Worm (Caenorhabditis elegans) whole organism, young adult: ENCODE data around the gene xpf-1.

ENCODE experiments used
- C06A6.2 ChIP-seq: fragments of 200-800 bp; sonication (Bioruptor generic); conservative IDR thresholded peaks from 2 replicates; pipeline ENCODE4 v1.3.6; 2022; ENCODE audit warnings: missing genetic modification characterization, missing compliant biosample characterization
- C17E4.6 ChIP-seq: fragments of 200-800 bp; sonication (Bioruptor generic); IDR thresholded peaks from 2 replicates; pipeline ENCODE4 v1.3.6; 2022; ENCODE audit warnings: missing genetic modification reagents, missing genetic modification characterization, missing compliant biosample characterization
- F39B2.1 ChIP-seq: fragments of 200-800 bp; sonication (Bioruptor generic); IDR thresholded peaks from 2 replicates; pipeline ENCODE4 v1.3.6; 2022; ENCODE audit warnings: missing genetic modification reagents, missing genetic modification characterization, missing compliant biosample characterization
- F49E8.2 ChIP-seq: sonication (generic microtip); optimal IDR thresholded peaks from 3 replicates; lab custom pipeline; 2017; ENCODE audit warnings: missing genetic modification characterization, mild to moderate bottlenecking, missing compliant biosample characterization, antibody characterized with exemption, moderate library complexity; ENCODE audit not compliant: insufficient read depth
- F52B5.7 ChIP-seq: sonication (generic microtip); optimal IDR thresholded peaks from 2 replicates; lab custom pipeline; 2016; ENCODE audit warnings: mild to moderate bottlenecking, missing genetic modification characterization, missing compliant biosample characterization
- T07F8.4 ChIP-seq: sonication (generic microtip); optimal IDR thresholded peaks from 2 replicates; lab custom pipeline; 2016; ENCODE audit warnings: mild to moderate bottlenecking, missing genetic modification characterization, moderate library complexity, missing compliant biosample characterization
- T26A5.8 ChIP-seq: sonication (generic microtip); optimal IDR thresholded peaks from 2 replicates; lab custom pipeline; 2016; ENCODE audit warnings: missing genetic modification characterization, missing compliant biosample characterization
- ZK185.1 ChIP-seq: sonication (generic microtip); optimal IDR thresholded peaks from 2 replicates; lab custom pipeline; 2016; ENCODE audit warnings: mild to moderate bottlenecking, missing genetic modification characterization, missing compliant biosample characterization; ENCODE audit not compliant: poor library complexity, severe bottlenecking
- attf-3 ChIP-seq: fragments of 200-800 bp; sonication (Bioruptor generic); conservative IDR thresholded peaks from 2 replicates; pipeline ENCODE4 v1.3.6; 2022; ENCODE audit warnings: missing genetic modification reagents, missing genetic modification characterization, missing compliant biosample characterization
- bed-1 ChIP-seq: fragments of 200-800 bp; sonication (Bioruptor generic); IDR thresholded peaks from 2 replicates; pipeline ENCODE4 v1.3.6; 2022; ENCODE audit warnings: missing genetic modification reagents, missing genetic modification characterization, missing compliant biosample characterization
- cebp-2 ChIP-seq: fragments of 200-800 bp; sonication (Bioruptor generic); IDR thresholded peaks from 2 replicates; pipeline ENCODE4 v1.3.6; 2022; ENCODE audit warnings: missing genetic modification characterization, missing compliant biosample characterization
- ceh-40 ChIP-seq: fragments of 200-800 bp; sonication (Bioruptor generic); IDR thresholded peaks from 2 replicates; pipeline ENCODE4 v1.3.6; 2022; ENCODE audit warnings: missing genetic modification characterization, missing compliant biosample characterization
- ceh-91 ChIP-seq: fragments of 200-800 bp; sonication (Bioruptor generic); IDR thresholded peaks from 2 replicates; pipeline ENCODE4 v1.3.6; 2022; ENCODE audit warnings: missing genetic modification reagents, missing genetic modification characterization, missing compliant biosample characterization
- chd-7 ChIP-seq: sonication (generic microtip); optimal IDR thresholded peaks from 2 replicates; lab custom pipeline; 2016; ENCODE audit warnings: mild to moderate bottlenecking, missing genetic modification characterization, moderate library complexity, missing compliant biosample characterization
- die-1 ChIP-seq: sonication (generic microtip); optimal IDR thresholded peaks from 2 replicates; lab custom pipeline; 2016; ENCODE audit warnings: missing genotype, mild to moderate bottlenecking, missing genetic modification characterization, missing compliant biosample characterization
- dpff-1 ChIP-seq: sonication (generic microtip); optimal IDR thresholded peaks from 2 replicates; lab custom pipeline; 2017; ENCODE audit warnings: mild to moderate bottlenecking, missing genetic modification characterization, missing compliant biosample characterization
- egl-18 ChIP-seq: fragments of 200-800 bp; sonication (Bioruptor generic); IDR thresholded peaks from 2 replicates; pipeline ENCODE4 v1.3.6; 2022; ENCODE audit warnings: missing genetic modification reagents, missing genetic modification characterization, missing compliant biosample characterization
- egrh-3 ChIP-seq: fragments of 200-800 bp; sonication (Bioruptor generic); IDR thresholded peaks from 2 replicates; pipeline ENCODE4 v1.3.6; 2022; ENCODE audit warnings: missing genetic modification reagents, missing genetic modification characterization, missing compliant biosample characterization
- ets-4 ChIP-seq: fragments of 200-800 bp; sonication (Bioruptor generic); optimal IDR thresholded peaks from 2 replicates; lab custom pipeline; 2018; ENCODE audit warnings: mild to moderate bottlenecking, missing genetic modification characterization, missing compliant biosample characterization
- let-526 ChIP-seq: fragments of 200-800 bp; sonication (Bioruptor generic); IDR thresholded peaks from 2 replicates; pipeline ENCODE4 v1.3.6; 2022; ENCODE audit warnings: missing genetic modification reagents, missing genetic modification characterization, missing compliant biosample characterization
- lin-26 ChIP-seq: fragments of 200-800 bp; sonication (Bioruptor generic); IDR thresholded peaks from 2 replicates; pipeline ENCODE4 v1.3.6; 2022; ENCODE audit warnings: missing genetic modification reagents, missing genetic modification characterization, missing compliant biosample characterization
- lsl-1 ChIP-seq: fragments of 200-800 bp; sonication (Bioruptor generic); optimal IDR thresholded peaks from 2 replicates; lab custom pipeline; 2018; ENCODE audit warnings: mild to moderate bottlenecking, missing genetic modification characterization, moderate library complexity, missing compliant biosample characterization
- madf-10 ChIP-seq: sonication (generic microtip); optimal IDR thresholded peaks from 2 replicates; lab custom pipeline; 2016; ENCODE audit warnings: mild to moderate bottlenecking, missing genetic modification characterization, missing compliant biosample characterization
- mcd-1 ChIP-seq: fragments of 200-800 bp; sonication (Bioruptor generic); IDR thresholded peaks from 2 replicates; pipeline ENCODE4 v1.3.6; 2022; ENCODE audit warnings: missing genetic modification reagents, missing genetic modification characterization, missing compliant biosample characterization
- mel-28 ChIP-seq: sonication (generic microtip); optimal IDR thresholded peaks from 2 replicates; lab custom pipeline; 2016; ENCODE audit warnings: borderline replicate concordance, mild to moderate bottlenecking, missing genetic modification characterization, missing compliant biosample characterization
- mes-4 ChIP-seq: sonication (generic microtip); optimal IDR thresholded peaks from 2 replicates; lab custom pipeline; 2016; ENCODE audit warnings: missing genotype, missing genetic modification characterization, missing compliant biosample characterization
- nfya-1 ChIP-seq: sonication (generic microtip); optimal IDR thresholded peaks from 2 replicates; lab custom pipeline; 2017; ENCODE audit warnings: antibody characterized with exemption, missing compliant biosample characterization, missing genetic modification characterization, borderline replicate concordance; ENCODE audit not compliant: insufficient read depth
- nfyb-1 ChIP-seq: fragments of 200-800 bp; sonication (Bioruptor generic); IDR thresholded peaks from 2 replicates; pipeline ENCODE4 v1.3.6; 2022; ENCODE audit warnings: missing genetic modification reagents, missing genetic modification characterization, missing compliant biosample characterization
- nhr-27 ChIP-seq: fragments of 200-800 bp; sonication (Bioruptor generic); optimal IDR thresholded peaks from 2 replicates; lab custom pipeline; 2018; ENCODE audit warnings: mild to moderate bottlenecking, missing genetic modification characterization, moderate library complexity, missing compliant biosample characterization
- nhr-90 ChIP-seq: sonication (generic microtip); optimal IDR thresholded peaks from 2 replicates; lab custom pipeline; 2016; ENCODE audit warnings: missing genotype, mild to moderate bottlenecking, missing genetic modification characterization, missing compliant biosample characterization
- pha-4 ChIP-seq: fragments of 150-350 bp; sonication (generic microtip); optimal IDR thresholded peaks from 2 replicates; lab custom pipeline; 2014; ENCODE audit warnings: missing biosample characterization, missing genetic modification reagents, missing genetic modification characterization
- repo-1 ChIP-seq: sonication (generic microtip); optimal IDR thresholded peaks from 2 replicates; lab custom pipeline; 2017; ENCODE audit warnings: mild to moderate bottlenecking, missing genetic modification characterization, missing compliant biosample characterization
- snpc-1.3 ChIP-seq: sonication (generic microtip); optimal IDR thresholded peaks from 2 replicates; lab custom pipeline; 2017; ENCODE audit warnings: missing genetic modification characterization, mild to moderate bottlenecking, missing compliant biosample characterization, antibody characterized with exemption, moderate library complexity, missing genotype, missing genetic modification reagents; ENCODE audit not compliant: insufficient read depth
- xnd-1 ChIP-seq: sonication (generic microtip); optimal IDR thresholded peaks from 2 replicates; lab custom pipeline; 2016; ENCODE audit warnings: missing genotype, missing genetic modification reagents, missing genetic modification characterization, missing compliant biosample characterization
- zfh-2 ChIP-seq: fragments of 200-800 bp; sonication (Bioruptor generic); conservative IDR thresholded peaks from 2 replicates; pipeline ENCODE4 v1.3.6; 2022; ENCODE audit warnings: missing genetic modification reagents, missing genetic modification characterization, missing compliant biosample characterization
- zim-3 ChIP-seq: sonication (generic microtip); optimal IDR thresholded peaks from 2 replicates; lab custom pipeline; 2017; ENCODE audit warnings: mild to moderate bottlenecking, missing genetic modification characterization, moderate library complexity, missing compliant biosample characterization
- ztf-22 ChIP-seq: fragments of 200-800 bp; sonication (Bioruptor generic); optimal IDR thresholded peaks from 2 replicates; lab custom pipeline; 2018; ENCODE audit warnings: mild to moderate bottlenecking, missing genetic modification characterization, moderate library complexity, missing compliant biosample characterization
- ztf-26 ChIP-seq: sonication (generic microtip); optimal IDR thresholded peaks from 2 replicates; lab custom pipeline; 2017; ENCODE audit warnings: missing genetic modification characterization, missing compliant biosample characterization

xpf-1 gene

DNA sequence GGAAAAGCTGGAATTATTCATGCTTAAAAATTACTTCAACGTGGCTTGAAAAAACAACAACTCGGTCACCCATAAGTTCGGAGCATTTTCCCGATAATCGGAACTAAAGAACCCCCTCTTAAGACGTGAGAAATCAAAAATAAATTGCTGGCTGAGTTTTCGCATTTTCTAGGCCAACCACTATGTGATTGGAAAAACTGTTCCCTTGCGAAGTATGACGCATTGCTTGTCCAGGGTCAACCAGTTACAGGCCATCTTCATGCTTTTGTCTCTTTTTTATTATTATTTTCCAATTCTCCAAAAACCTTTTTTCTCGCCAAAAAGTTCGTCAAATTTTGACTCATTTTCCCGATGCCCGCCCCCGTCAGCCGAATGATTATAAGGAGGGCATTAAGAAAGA is 24.1 kb downstream of the xpf-1 start, which contains the start of gene F13D12.3:
Gene F13D12.3 (plus strand): TSS at position 301 of the 400 bp plus-strand sequence.
- TF ChIP-seq bed-1 (GFP tag; lab: Robert Waterston, UW) (no peak), F49E8.2 (tag; lab: Kevin White, UChicago) (no peak), T26A5.8 (no peak), nhr-90 (tag; lab: Kevin White, UChicago) (no peak), let-526 (GFP tag; lab: Robert Waterston, UW) (no peak), dpff-1 (tag; lab: Kevin White, UChicago) (no peak), snpc-1.3 (tag; lab: Kevin White, UChicago) (no peak), ceh-40 (GFP tag; lab: Robert Waterston, UW) (no peak), nfya-1 (tag; lab: Kevin White, UChicago) (no peak), C06A6.2 (no peak), cebp-2 (GFP tag; lab: Robert Waterston, UW) (no peak), chd-7 (tag; lab: Kevin White, UChicago) (no peak), mcd-1 (GFP tag; lab: Robert Waterston, UW) (no peak), nhr-27 (no peak), F39B2.1 (GFP tag; lab: Robert Waterston, UW) (no peak)
- TF ChIP-seq, all 124 proteins: peak for 0

DNA sequence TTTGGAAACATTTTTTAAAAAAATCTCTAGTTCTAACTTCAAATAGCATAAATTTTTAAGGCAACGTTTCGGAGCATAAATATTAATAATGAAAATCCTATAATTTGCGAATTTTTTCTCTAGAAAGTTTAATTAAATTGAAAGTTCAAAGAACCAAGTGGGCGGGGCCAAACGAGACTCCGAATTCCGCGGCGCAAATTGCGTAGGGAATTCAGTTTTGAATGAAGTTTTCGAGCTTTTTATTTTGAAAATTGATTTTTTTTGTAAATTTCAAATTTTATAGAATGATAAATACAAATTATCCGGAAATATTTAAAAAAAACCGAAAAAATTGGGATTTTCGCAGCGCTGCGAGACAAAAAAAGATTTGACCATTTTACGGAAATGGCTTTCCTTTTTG is 24.8 kb downstream of the xpf-1 start:
- TF ChIP-seq attf-3 (GFP tag; lab: Robert Waterston, UW), result peak; percentile 84
- no peak for TF ChIP-seq lsl-1 (GFP tag; lab: Kevin White, UChicago)

DNA sequence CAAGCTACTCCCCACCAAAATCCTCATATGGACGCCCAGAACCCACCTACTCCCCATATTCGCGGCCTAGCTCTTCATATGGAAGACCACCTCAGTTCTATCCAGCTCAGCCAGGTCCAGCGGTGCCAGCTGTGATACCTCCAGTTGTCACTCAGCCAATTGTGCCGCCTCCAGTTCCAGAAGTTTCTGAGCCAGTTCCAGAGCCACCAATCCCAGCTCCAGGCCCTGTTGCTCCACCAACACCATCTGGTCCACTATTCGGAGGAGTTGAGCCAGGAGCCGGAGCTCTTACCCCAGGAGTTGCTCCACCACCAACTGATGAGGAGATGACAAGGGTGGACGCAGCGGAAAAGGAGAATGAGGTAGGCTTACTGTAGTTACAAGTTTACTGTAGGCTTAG is 25.6 kb downstream of the xpf-1 start:
- TF ChIP-seq lin-26 (GFP tag; lab: Robert Waterston, UW) (0 out of 2 replicates have a peak, but pooled peaks have one; percentile 17), egrh-3 (GFP tag; lab: Robert Waterston, UW) (peak; percentile 33; the same call in 1 of the 2 replicates), C17E4.6 (GFP tag; lab: Robert Waterston, UW) (no peak), mcd-1 (GFP tag; lab: Robert Waterston, UW) (0 out of 2 replicates have a peak, but pooled peaks have one; percentile 16), zfh-2 (peak; percentile 87)
- TF ChIP-seq, all 124 proteins: peak for 4

DNA sequence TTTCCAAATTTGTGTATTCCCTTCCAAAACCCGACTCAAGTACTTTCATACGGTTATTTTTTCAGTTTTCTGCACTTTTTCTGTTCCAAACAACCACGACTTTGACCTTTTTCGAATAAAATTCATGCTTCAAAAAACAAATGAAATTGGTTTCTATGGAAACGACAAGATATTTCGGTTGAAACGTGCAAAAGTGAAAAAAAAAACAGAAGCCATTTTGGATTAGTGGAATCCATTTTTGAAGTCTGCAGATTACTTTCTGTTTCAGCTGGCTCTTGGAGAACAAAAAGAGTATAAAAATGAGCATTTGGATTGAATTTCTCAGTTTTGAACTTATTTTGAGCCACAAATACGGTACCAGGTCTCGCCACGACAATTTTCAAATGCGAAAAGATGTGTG is 26.2 kb downstream of the xpf-1 start:
- TF ChIP-seq nfyb-1 (GFP tag; lab: Robert Waterston, UW) (no peak), ceh-40 (GFP tag; lab: Robert Waterston, UW) (no peak), pha-4 (tag; lab: Kevin White, UChicago) (no peak), zim-3 (tag; lab: Kevin White, UChicago) (no peak), ztf-22 (GFP tag; lab: Kevin White, UChicago) (no peak), ztf-26 (tag; lab: Kevin White, UChicago) (no peak), madf-10 (tag; lab: Kevin White, UChicago) (no peak), T07F8.4 (tag; lab: Kevin White, UChicago) (no peak)

DNA sequence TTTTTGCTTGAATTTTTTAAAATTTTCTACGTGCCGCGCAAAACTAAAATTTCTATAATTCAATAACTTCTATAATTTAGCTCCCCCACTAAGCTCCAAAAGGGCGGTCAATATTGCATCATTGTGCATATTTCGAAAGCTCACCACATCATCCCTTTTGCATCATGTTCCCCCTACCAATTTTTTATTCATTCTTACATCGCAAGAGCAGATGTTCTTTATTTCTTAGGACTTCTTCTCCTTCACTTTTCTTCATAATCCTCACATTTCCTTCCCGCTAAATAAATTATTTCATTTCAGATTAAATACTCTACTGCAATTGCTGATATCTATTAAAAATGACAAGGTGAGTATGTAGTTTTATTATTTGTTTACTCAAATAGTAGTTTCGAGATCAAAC is 27.9 kb downstream of the xpf-1 start, which contains the start of gene ldh-1:
Gene ldh-1 (plus strand): TSS at position 301 of the 400 bp plus-strand sequence.
- TF ChIP-seq snpc-1.3 (tag; lab: Kevin White, UChicago) (no peak), die-1 (no peak), F52B5.7 (tag; lab: Kevin White, UChicago) (no peak), T07F8.4 (tag; lab: Kevin White, UChicago) (no peak), ZK185.1 (tag; lab: Kevin White, UChicago) (no peak), mes-4 (tag; lab: Kevin White, UChicago) (no peak), ceh-91 (GFP tag; lab: Robert Waterston, UW) (no peak), repo-1 (tag; lab: Kevin White, UChicago) (no peak), ets-4 (GFP tag; lab: Kevin White, UChicago) (no peak), egl-18 (no peak), ztf-26 (tag; lab: Kevin White, UChicago) (no peak), xnd-1 (no peak), mel-28 (tag; lab: Kevin White, UChicago) (no peak)
